Fruit fly (Drosophila melanogaster): ENCODE data around the gene PolI.

PolI gene

dm6 chr3R:8264302-8265080, 31.2 kb downstream of the PolI start, which contains the start of the genes RPA1 and Mcm2 (continued):
- peak; percentile 55 for TF ChIP-seq BtbVII (GFP tag; optimal IDR thresholded peaks at IDR 0.05)
- TF ChIP-seq hb (GFP tag; IDR thresholded peaks at IDR 0.05; ENCODE audit: partially characterized antibody): no peak
- peak; percentile 78 for TF ChIP-seq CG14441 (GFP tag; IDR thresholded peaks at IDR 0.05)
- TF ChIP-seq CkIIα-i1 (GFP tag; IDR thresholded peaks at IDR 0.05): no peak
- peak; percentile 66 for TF ChIP-seq CG8388 (GFP tag; optimal IDR thresholded peaks at IDR 0.05)
- peak; percentile 81 for TF ChIP-seq al (GFP tag; IDR thresholded peaks at IDR 0.05)
- TF ChIP-seq trem (tag; optimal IDR thresholded peaks at IDR 0.05): peak; percentile 49
- TF ChIP-seq pum (GFP tag; optimal IDR thresholded peaks at IDR 0.05): peak; percentile 44
- peak; percentile 34 for TF ChIP-seq shn (GFP tag; optimal IDR thresholded peaks at IDR 0.05)
- TF ChIP-seq Mes4 (GFP tag; optimal IDR thresholded peaks at IDR 0.05): no peak
- TF ChIP-seq CG10959 (GFP tag; IDR thresholded peaks at IDR 0.05): peak; percentile 51
- no peak for TF ChIP-seq gt (GFP tag; IDR thresholded peaks at IDR 0.05)
- TF ChIP-seq CoRest (tag; optimal IDR thresholded peaks at IDR 0.05): peak; percentile 93
- TF ChIP-seq psq (GFP tag; optimal IDR thresholded peaks at IDR 0.05): peak; percentile 38
- peak; percentile 76 for TF ChIP-seq Dp (GFP tag; optimal IDR thresholded peaks at IDR 0.05)
- no peak for TF ChIP-seq her (GFP tag; optimal IDR thresholded peaks at IDR 0.05)
- no peak for TF ChIP-seq NC2α (GFP tag; optimal IDR thresholded peaks at IDR 0.05)
- TF ChIP-seq dmrt11E (tag; optimal IDR thresholded peaks at IDR 0.05): peak; percentile 78
- TF ChIP-seq CG14860 (GFP tag; IDR thresholded peaks at IDR 0.05; ENCODE audit: partially characterized antibody): no peak
- TF ChIP-seq Usf (GFP tag; optimal IDR thresholded peaks at IDR 0.05): peak; percentile 81
- TF ChIP-seq pb (GFP tag; optimal IDR thresholded peaks at IDR 0.05): no peak
- no peak for TF ChIP-seq yki (optimal IDR thresholded peaks at IDR 0.05)
- no peak for TF ChIP-seq D (optimal IDR thresholded peaks at IDR 0.05)
- peak; percentile 70 for TF ChIP-seq D (GFP tag; optimal IDR thresholded peaks at IDR 0.05)
- peak; percentile 55 for TF ChIP-seq HHEX (GFP tag; optimal IDR thresholded peaks at IDR 0.05)
- peak; percentile 50 for TF ChIP-seq CG12219 (GFP tag; optimal IDR thresholded peaks at IDR 0.05)
- peak; percentile 72; the same call in 1 of the 2 replicates for TF ChIP-seq CG7372 (GFP tag; IDR thresholded peaks at IDR 0.05)
- TF ChIP-seq CG31388 (GFP tag; optimal IDR thresholded peaks at IDR 0.05): peak; percentile 29
- no peak for TF ChIP-seq Kr (GFP tag; optimal IDR thresholded peaks at IDR 0.05)
- TF ChIP-seq CG11696 (GFP tag; IDR thresholded peaks at IDR 0.05): 0 out of 2 replicates have a peak, but pooled peaks have one; percentile 8
- TF ChIP-seq CG1792 (GFP tag; optimal IDR thresholded peaks at IDR 0.05): peak; percentile 32
- TF ChIP-seq sob (GFP tag; IDR thresholded peaks at IDR 0.05): peak; percentile 72
- TF ChIP-seq B-H1 (GFP tag; IDR thresholded peaks at IDR 0.05): peak; percentile 44; the same call in 2 of the 3 replicates
- no peak for TF ChIP-seq CG15479 (GFP tag; optimal IDR thresholded peaks at IDR 0.05)
- peak; percentile 84 for TF ChIP-seq Ptx1 (GFP tag; IDR thresholded peaks at IDR 0.05)
- peak; percentile 89 for TF ChIP-seq Hr3 (GFP tag; optimal IDR thresholded peaks at IDR 0.05)
- TF ChIP-seq CG43689 (GFP tag; IDR thresholded peaks at IDR 0.05): no peak
- TF ChIP-seq ttk (GFP tag; IDR thresholded peaks at IDR 0.05): peak; percentile 55; the same call in 1 of the 2 replicates
- peak; percentile 82 for TF ChIP-seq Chrac-16 (GFP tag; optimal IDR thresholded peaks at IDR 0.05)
- TF ChIP-seq unpg (GFP tag; optimal IDR thresholded peaks at IDR 0.05): peak; percentile 56
- TF ChIP-seq wdn (GFP tag; IDR thresholded peaks at IDR 0.05): peak; percentile 63; the same call in 1 of the 2 replicates
- TF ChIP-seq Nf-YB (GFP tag; optimal IDR thresholded peaks at IDR 0.05): peak; percentile 51
- TF ChIP-seq Ada2b (GFP tag; IDR thresholded peaks at IDR 0.05): peak; percentile 32
- TF ChIP-seq ftz-f1 (GFP tag; optimal IDR thresholded peaks at IDR 0.05): no peak
- no peak for TF ChIP-seq ems (GFP tag; optimal IDR thresholded peaks at IDR 0.05)
- TF ChIP-seq Dip2 (GFP tag; IDR thresholded peaks at IDR 0.05): no peak
- peak; percentile 38; the same call in 1 of the 2 replicates for TF ChIP-seq dimm (GFP tag; IDR thresholded peaks at IDR 0.05)
- TF ChIP-seq stc (GFP tag; IDR thresholded peaks at IDR 0.05): peak; percentile 44; the same call in 1 of the 2 replicates
- peak; percentile 63 for TF ChIP-seq fd96Cb (tag; optimal IDR thresholded peaks at IDR 0.05)
- peak; percentile 47 for TF ChIP-seq cato (GFP tag; optimal IDR thresholded peaks at IDR 0.05; ENCODE audit: borderline replicate concordance)
- no peak for TF ChIP-seq CG10321 (GFP tag; IDR thresholded peaks at IDR 0.05)
